Worm (Caenorhabditis elegans) whole organism, mixed stage, embryonic: ENCODE data around the gene F07E5.5.

Source experiments
- bed-3 ChIP-seq: fragments of 200-800 bp; sonication (Bioruptor generic); optimal IDR thresholded peaks from 3 replicates; lab custom pipeline; 2018; ENCODE audit warnings: mild to moderate bottlenecking, missing genetic modification characterization, moderate library complexity, missing compliant biosample characterization
- blmp-1 ChIP-seq: fragments of 150-350 bp; optimal IDR thresholded peaks from 2 replicates; lab custom pipeline; 2014; ENCODE audit warnings: missing biosample characterization, missing genetic modification characterization
- elt-3 ChIP-seq: fragments of 150-350 bp; optimal IDR thresholded peaks from 2 replicates; lab custom pipeline; 2014; ENCODE audit warnings: missing biosample characterization, missing genetic modification characterization
- flh-1 ChIP-seq: fragments of 200-800 bp; sonication (Bioruptor generic); optimal IDR thresholded peaks from 2 replicates; lab custom pipeline; 2018; ENCODE audit warnings: mild to moderate bottlenecking, missing genetic modification characterization, moderate library complexity, missing compliant biosample characterization
- mep-1 ChIP-seq: fragments of 150-350 bp; optimal IDR thresholded peaks from 2 replicates; lab custom pipeline; 2017; ENCODE audit warnings: missing biosample characterization, missing genetic modification reagents, missing genetic modification characterization, inconsistent platforms
- nhr-12 ChIP-seq: fragments of 150-350 bp; optimal IDR thresholded peaks from 2 replicates; lab custom pipeline; 2014; ENCODE audit warnings: missing biosample characterization, missing genetic modification characterization
- nhr-237 ChIP-seq: fragments of 150-350 bp; optimal IDR thresholded peaks from 2 replicates; lab custom pipeline; 2014; ENCODE audit warnings: missing biosample characterization, missing genetic modification characterization
- snpc-4 ChIP-seq: fragments of 150-350 bp; optimal IDR thresholded peaks from 2 replicates; lab custom pipeline; 2014; ENCODE audit warnings: missing biosample characterization, missing genetic modification characterization
- sptf-1 ChIP-seq: sonication (generic microtip); optimal IDR thresholded peaks from 2 replicates; lab custom pipeline; 2017; ENCODE audit warnings: mild to moderate bottlenecking, missing genetic modification characterization, moderate library complexity, missing compliant biosample characterization
- unc-62 ChIP-seq: fragments of 150-350 bp; optimal IDR thresholded peaks from 2 replicates; lab custom pipeline; 2014; ENCODE audit warnings: missing biosample characterization, missing genetic modification reagents, missing genetic modification characterization
- zip-8 ChIP-seq: fragments of 150-350 bp; optimal IDR thresholded peaks from 2 replicates; lab custom pipeline; 2014; ENCODE audit warnings: missing biosample characterization, missing genetic modification characterization
- ztf-11 ChIP-seq: fragments of 150-350 bp; optimal IDR thresholded peaks from 2 replicates; lab custom pipeline; 2014; ENCODE audit warnings: missing biosample characterization, missing genetic modification characterization

DNA sequence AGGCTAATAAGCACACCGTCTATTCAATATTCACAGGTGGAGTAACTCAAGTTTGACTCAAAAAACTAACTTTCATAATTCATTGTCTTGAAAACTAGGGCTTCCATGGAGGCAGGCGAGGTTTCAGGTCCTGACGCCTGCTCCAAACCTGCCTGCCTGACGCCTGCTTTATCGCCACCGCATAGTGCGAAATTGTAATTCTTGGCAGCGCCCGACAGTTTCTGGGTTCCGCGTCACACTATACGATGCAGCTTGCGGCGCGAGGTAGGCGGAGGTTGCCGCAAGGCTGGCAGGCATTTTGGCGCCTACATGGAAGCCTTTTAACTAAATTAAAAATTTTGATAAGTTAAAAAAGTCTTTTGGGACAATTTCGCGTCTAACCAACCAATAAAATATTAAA, 28.3 kb upstream of the F07E5.5 start:
- TF ChIP-seq blmp-1 (tag; lab: Kevin White, UChicago) = no peak
- TF ChIP-seq zip-8 = no peak
- no peak for TF ChIP-seq bed-3 (GFP tag; lab: Kevin White, UChicago)
- TF ChIP-seq unc-62 (GFP tag; lab: Kevin White, UChicago) = no peak
- TF ChIP-seq nhr-237 (tag; lab: Kevin White, UChicago) = no peak
- TF ChIP-seq elt-3 (tag; lab: Kevin White, UChicago) = no peak
- no peak for TF ChIP-seq mep-1
- no peak for TF ChIP-seq nhr-12 (tag; lab: Kevin White, UChicago)
- TF ChIP-seq snpc-4 (tag; lab: Kevin White, UChicago) = no peak
- TF ChIP-seq flh-1 (GFP tag; lab: Kevin White, UChicago) = no peak
- no peak for TF ChIP-seq sptf-1 (tag; lab: Kevin White, UChicago)
- TF ChIP-seq ztf-11 = no peak
